Fruit fly (Drosophila melanogaster) S2 (cell line): ENCODE data around the gene Ephrin.
A peak's percentile ranks its signal among the peaks of the same experiment; 100 is the strongest.

ENCODE experiments used
- CG8478 ChIP-seq: fragments of >200 bp; optimal IDR thresholded peaks from 2 replicates; lab custom pipeline; 2018
- CTCF ChIP-seq, 2 experiments: fragments of >200 bp; optimal IDR thresholded peaks; 2 replicates each; lab custom pipeline; 2018

The Ephrin gene

DNA sequence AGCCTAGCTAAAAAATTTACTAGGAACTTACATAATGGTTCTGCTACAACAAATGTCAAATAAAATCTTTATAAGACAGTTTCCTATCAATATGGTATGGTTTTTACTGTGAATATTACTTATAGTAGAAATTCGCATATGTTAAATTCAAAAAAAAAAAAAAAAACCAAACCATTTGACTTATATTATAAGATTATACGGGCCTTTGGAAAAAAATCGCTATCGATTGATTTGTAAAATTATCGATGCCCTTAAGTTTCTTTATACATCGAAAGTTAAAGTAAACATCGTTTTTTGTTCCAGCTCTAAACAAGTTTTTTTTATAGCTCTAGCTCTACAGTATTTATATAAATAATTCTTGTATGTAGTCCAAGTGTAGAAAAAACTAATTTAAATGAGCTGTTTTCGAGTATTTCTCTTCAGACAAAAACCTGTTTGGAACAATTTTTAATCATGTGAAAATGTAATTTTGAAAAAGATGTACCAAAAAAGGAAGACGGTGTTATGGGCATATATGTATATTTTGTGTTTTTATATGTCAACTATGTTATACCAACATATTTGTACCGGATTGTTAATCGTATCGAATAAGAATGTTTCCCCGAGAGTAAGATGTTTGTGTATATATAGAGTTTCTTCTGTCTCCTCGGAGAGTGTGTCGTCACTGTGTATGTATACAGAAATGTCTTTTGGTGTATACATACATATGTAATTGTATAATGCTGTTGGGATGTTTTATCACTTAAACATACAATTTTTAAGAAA is at the start of gene Ephrin, which contains the start of gene ND-49:
TSS of gene Ephrin (plus strand) at position 252 of the 765 bp plus-strand sequence.
TSS of gene ND-49 (minus strand) at position 51 of the 765 bp plus-strand sequence.
- no peak for TF ChIP-seq CTCF (optimal IDR thresholded peaks at IDR 0.05; lab: Kevin White, UChicago)
- TF ChIP-seq CG8478 (lab: Kevin White, UChicago) = no peak

- TF ChIP-seq CTCF (optimal IDR thresholded peaks at IDR 0.05; lab: Kevin White, UChicago) = no peak
- no peak for TF ChIP-seq CG8478 (lab: Kevin White, UChicago)
Measured at dm6 chr4:554758-555157, 16.8 kb upstream of the Ephrin start.

DNA sequence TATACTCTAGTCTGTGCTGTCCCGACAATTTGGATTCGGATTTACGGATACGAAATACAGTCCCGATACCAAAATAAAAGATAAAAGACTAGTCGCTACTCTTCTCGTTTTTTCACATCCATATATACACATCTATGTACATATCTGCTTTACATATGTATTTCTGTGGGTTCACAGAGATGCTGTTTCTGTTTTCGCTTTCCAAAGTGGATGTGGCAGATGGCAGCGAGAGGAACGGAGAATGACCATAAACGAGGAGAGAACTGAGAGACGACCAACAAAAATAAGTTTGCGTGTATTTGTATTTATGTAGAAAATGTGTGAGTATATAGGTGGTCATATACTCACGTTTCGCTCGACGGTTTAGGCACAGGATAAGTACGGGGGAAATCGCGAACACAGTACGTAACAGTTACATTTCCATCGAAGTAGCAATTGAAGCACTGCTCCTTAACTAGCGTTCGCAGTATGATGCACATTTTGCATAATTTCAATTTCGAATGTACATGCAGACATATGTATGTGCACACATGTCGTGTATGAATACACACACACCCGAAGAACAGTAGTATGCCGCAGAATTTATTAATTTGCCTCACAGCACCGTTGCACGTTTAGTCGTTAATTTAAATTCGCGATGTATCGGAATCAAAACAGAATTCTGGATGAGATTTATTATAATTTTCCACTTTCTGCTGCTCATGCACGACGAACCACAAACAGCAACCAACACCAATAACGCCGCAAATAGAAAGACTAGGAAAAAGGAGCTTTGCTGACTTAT is 14.3 kb upstream of the Ephrin start, which contains the start of gene Tdg:
TSS of gene Tdg (minus strand) at position 760 of the 784 bp plus-strand sequence.
- TF ChIP-seq CTCF (optimal IDR thresholded peaks at IDR 0.05; lab: Kevin White, UChicago) = no peak
- no peak for TF ChIP-seq CG8478 (lab: Kevin White, UChicago)

DNA sequence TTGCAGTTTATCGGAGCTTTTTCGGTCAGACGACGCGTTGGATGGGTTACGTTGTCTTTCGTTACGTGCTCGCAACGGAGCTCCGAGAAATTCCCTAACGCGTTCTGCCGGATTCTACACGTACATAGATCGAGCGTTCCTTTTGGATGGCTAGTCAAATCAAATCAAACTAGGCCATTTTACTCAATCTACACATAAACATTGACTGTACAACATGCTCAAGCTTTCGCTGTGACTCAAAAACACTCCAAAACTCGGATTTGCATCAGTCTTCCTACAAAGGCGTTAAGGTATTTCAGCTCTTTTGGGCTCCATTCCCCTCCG is 13.7 kb upstream of the Ephrin start, which contains the start of gene Pur-alpha:
TSS of gene Pur-alpha (plus strand) at position 138 of the 324 bp plus-strand sequence.
- peak in 1 of 2 experiments; percentile 1 for TF ChIP-seq CTCF (optimal IDR thresholded peaks at IDR 0.05; lab: Kevin White, UChicago)
- no peak for TF ChIP-seq CG8478 (lab: Kevin White, UChicago)

DNA sequence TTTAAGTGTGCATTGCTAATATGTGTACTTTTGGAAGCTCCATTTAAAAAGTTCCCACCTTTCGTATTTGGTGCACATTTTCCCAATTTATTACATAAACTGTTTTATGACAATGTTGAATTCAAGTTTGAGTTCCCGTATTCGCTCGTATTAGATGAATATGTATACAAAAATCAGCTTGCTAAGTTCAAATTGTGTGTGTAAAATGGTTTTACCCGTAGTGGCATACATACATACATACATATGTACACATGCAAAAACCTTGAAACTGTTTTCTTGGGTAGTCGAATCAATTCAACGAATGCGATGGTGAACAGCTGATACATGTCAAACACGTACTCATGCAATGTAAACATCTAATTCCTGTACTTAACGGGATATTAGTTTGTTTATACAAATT is 13.1 kb upstream of the Ephrin start:
- no peak for TF ChIP-seq CG8478 (lab: Kevin White, UChicago)
- no peak for TF ChIP-seq CTCF (optimal IDR thresholded peaks at IDR 0.05; lab: Kevin White, UChicago)

- TF ChIP-seq CTCF (optimal IDR thresholded peaks at IDR 0.05; lab: Kevin White, UChicago) (no peak), CG8478 (lab: Kevin White, UChicago) (no peak)
Measured at dm6 chr4:567285-567684, 4.3 kb upstream of the Ephrin start.

- TF ChIP-seq CTCF (optimal IDR thresholded peaks at IDR 0.05; lab: Kevin White, UChicago) (no peak), CG8478 (lab: Kevin White, UChicago) (no peak)
Measured at dm6 chr4:570404-571302, 902 bp upstream of the Ephrin start.

dm6 chr4:576439-576838 is 4.9 kb downstream of the Ephrin start:
- TF ChIP-seq CG8478 (lab: Kevin White, UChicago) (no peak), CTCF (optimal IDR thresholded peaks at IDR 0.05; lab: Kevin White, UChicago) (no peak)

DNA sequence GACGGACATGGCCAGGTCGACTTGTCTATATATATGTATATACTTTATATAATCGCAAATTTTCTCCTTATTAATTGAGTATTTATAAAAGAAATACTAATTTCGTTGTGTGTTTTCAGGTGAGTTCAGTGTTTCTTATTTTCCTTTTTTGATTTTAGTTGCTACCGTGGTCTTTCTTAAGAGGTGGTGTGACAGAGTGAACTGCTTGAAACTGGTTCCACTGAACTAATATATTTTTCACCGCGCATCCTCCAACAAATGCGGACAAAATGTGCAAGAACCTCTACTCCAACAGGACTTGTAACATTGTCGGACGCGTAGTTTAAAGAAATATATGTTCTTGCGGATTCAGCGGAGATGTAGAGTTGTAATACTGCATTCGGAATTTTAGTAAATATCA is 11.3 kb downstream of the Ephrin start, which contains the start of gene CG1909:
TSS of gene CG1909 (plus strand) at position 273 of the 400 bp plus-strand sequence.
- TF ChIP-seq CTCF (optimal IDR thresholded peaks at IDR 0.05; lab: Kevin White, UChicago) (no peak), CG8478 (lab: Kevin White, UChicago) (no peak)

- TF ChIP-seq CTCF (optimal IDR thresholded peaks at IDR 0.05; lab: Kevin White, UChicago) (no peak), CG8478 (lab: Kevin White, UChicago) (no peak)
Measured at dm6 chr4:588514-588913, 17.0 kb downstream of the Ephrin start.

DNA sequence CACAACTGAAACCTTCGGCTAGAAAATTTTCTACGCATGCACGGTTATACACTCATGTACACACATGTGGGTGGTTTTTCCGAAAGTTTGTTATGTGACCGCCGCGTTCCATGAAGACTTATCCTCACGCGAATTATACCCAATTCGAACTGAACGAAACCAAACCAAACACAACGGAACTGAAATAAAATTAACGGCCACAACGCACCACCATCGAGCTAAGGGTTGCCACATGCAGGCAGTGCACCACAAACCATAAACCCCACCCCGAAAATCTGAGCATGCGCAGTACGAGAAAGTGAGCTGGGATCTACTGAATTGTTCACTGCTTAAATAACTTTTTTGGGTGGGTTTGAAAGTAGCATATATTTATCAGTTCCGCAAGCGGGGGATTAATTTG is 35.9 kb downstream of the Ephrin start, which contains the start of gene onecut:
TSS of gene onecut (minus strand) at position 152 of the 400 bp plus-strand sequence.
- TF ChIP-seq CG8478 (lab: Kevin White, UChicago) = no peak
- no peak for TF ChIP-seq CTCF (optimal IDR thresholded peaks at IDR 0.05; lab: Kevin White, UChicago)

dm6 chr4:610398-611319 is 39.1 kb downstream of the Ephrin start, which contains the start of gene Eph:
Eph (plus strand) TSS chr4:610684.
- TF ChIP-seq CTCF (optimal IDR thresholded peaks at IDR 0.05; lab: Kevin White, UChicago) (no peak), CG8478 (lab: Kevin White, UChicago) (no peak)
